Worm (Caenorhabditis elegans): Measurements from ENCODE around the gene srbc-39.

ce11 chrV:726573-727483 lies 17.9 kb downstream of the srbc-39 start:
- TF ChIP-seq F13H6.1 (tag; optimal IDR thresholded peaks at IDR 0.05) (no peak), egl-27 (tag; optimal IDR thresholded peaks at IDR 0.05) (no peak), lin-13 (GFP tag; optimal IDR thresholded peaks at IDR 0.05) (peak; percentile 48), alr-1 (tag; optimal IDR thresholded peaks at IDR 0.05) (no peak)
